Fruit fly (Drosophila melanogaster): ENCODE measurements around the gene sala.

DNA sequence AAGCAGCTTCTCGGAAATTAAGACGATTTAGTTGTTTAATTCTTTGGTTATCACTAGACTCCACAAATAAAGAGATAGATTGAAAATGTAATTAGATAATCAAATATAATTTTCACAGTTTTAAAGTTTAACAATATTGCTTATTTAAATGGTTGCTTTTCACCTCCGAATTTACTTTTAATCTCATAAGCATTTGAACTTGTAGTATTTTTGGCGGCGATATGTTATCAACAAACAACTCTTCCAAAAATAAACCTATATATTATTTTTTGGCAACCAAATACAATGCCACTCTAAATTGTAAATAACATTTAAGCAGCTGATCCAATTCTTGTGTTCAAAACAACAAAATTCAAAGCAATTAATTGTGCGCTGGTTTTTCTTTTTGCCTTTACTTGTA lies at the start of gene sala, which contains the start of gene CG43355:
- TF ChIP-seq psq (optimal IDR thresholded peaks at IDR 0.05) (no peak), h (optimal IDR thresholded peaks at IDR 0.05) (no peak), ttk (optimal IDR thresholded peaks at IDR 0.05) (no peak), insv (optimal IDR thresholded peaks at IDR 0.05) (no peak), Myc (optimal IDR thresholded peaks at IDR 0.05) (no peak), Sin3A (optimal IDR thresholded peaks at IDR 0.05) (no peak)

Data from Kc167 (cell line).